Worm (Caenorhabditis elegans) whole organism, L2 larva: ENCODE measurements around the gene srbc-1.

Source experiments
- ZK546.5 ChIP-seq: sonication (generic microtip); optimal IDR thresholded peaks from 2 replicates; lab custom pipeline; 2017; ENCODE audit warnings: missing biosample characterization, missing genetic modification characterization
- aly-2 ChIP-seq: fragments of 150-350 bp; optimal IDR thresholded peaks from 2 replicates; lab custom pipeline; 2014; ENCODE audit warnings: missing biosample characterization, missing genetic modification characterization
- ama-1 ChIP-seq: fragments of 150-350 bp; optimal IDR thresholded peaks from 2 replicates; lab custom pipeline; 2018; ENCODE audit warnings: inconsistent platforms
- ceh-82 ChIP-seq: fragments of 150-350 bp; optimal IDR thresholded peaks from 2 replicates; lab custom pipeline; 2014; ENCODE audit warnings: missing biosample characterization, missing genetic modification characterization
- gmeb-1 ChIP-seq: fragments of 150-350 bp; optimal IDR thresholded peaks from 2 replicates; lab custom pipeline; 2014; ENCODE audit warnings: missing biosample characterization, missing genetic modification characterization
- lsy-2 ChIP-seq, 2 experiments: fragments of 150-350 bp in 1 of 2; sonication (generic microtip) in 1 of 2; optimal IDR thresholded peaks; 2 replicates each; lab custom pipeline; 2014 to 2017; ENCODE audit warnings: missing biosample characterization in 2 of 2, missing genetic modification characterization in 2 of 2
- mdl-1 ChIP-seq, 2 experiments: fragments of 150-350 bp in 1 of 2; sonication (generic microtip) in 1 of 2; optimal IDR thresholded peaks; 2 replicates each; lab custom pipeline; 2017; ENCODE audit warnings: missing biosample characterization in 2 of 2, missing genetic modification characterization in 2 of 2
- nhr-10 ChIP-seq: sonication (generic microtip); optimal IDR thresholded peaks from 2 replicates; lab custom pipeline; 2017; ENCODE audit warnings: missing biosample characterization, missing genetic modification characterization
- nhr-11 ChIP-seq: fragments of 150-350 bp; optimal IDR thresholded peaks from 2 replicates; lab custom pipeline; 2014; ENCODE audit warnings: missing biosample characterization, missing genetic modification characterization
- nhr-21 ChIP-seq: fragments of 150-350 bp; optimal IDR thresholded peaks from 2 replicates; lab custom pipeline; 2014; ENCODE audit warnings: missing biosample characterization, missing genetic modification characterization
- nhr-23 ChIP-seq: fragments of 150-350 bp; optimal IDR thresholded peaks from 2 replicates; lab custom pipeline; 2014; ENCODE audit warnings: missing biosample characterization, missing genetic modification reagents, missing genetic modification characterization
- sem-4 ChIP-seq: fragments of 150-350 bp; optimal IDR thresholded peaks from 2 replicates; lab custom pipeline; 2014; ENCODE audit warnings: missing biosample characterization, missing genetic modification reagents, missing genetic modification characterization
- unc-62 ChIP-seq: fragments of 150-350 bp; optimal IDR thresholded peaks from 2 replicates; lab custom pipeline; 2014; ENCODE audit warnings: missing biosample characterization, missing genetic modification reagents, missing genetic modification characterization
- ztf-4 ChIP-seq: fragments of 150-350 bp; optimal IDR thresholded peaks from 2 replicates; lab custom pipeline; 2014; ENCODE audit warnings: missing biosample characterization, missing genetic modification characterization

DNA sequence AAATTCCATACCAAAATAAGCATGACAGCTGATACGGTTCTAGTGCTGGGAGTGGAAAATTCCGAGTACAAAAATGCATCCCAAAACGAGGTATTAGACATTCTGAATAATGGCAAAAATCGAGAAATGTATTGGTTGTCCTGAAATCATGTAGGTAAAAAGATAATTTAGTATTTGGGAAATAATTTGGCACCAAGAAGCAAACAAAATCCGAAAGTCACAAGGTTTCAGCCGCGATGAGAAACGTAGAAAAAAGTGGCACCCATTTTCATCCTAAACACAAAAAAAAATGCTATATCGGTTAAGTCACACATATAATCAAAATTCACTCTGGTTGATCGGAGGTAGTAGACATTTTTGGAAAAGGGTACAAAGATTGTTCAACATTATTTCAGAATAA is 4.0 kb downstream of the srbc-1 start, which contains the start of gene srx-122:
- no peak for TF ChIP-seq nhr-11
- TF ChIP-seq ama-1 (lab: Kevin White, UChicago): no peak
- no peak for TF ChIP-seq sem-4
- TF ChIP-seq nhr-10 (tag; lab: Kevin White, UChicago): no peak
- TF ChIP-seq nhr-23: no peak
- no peak for TF ChIP-seq ZK546.5
- no peak for TF ChIP-seq unc-62
- no peak for TF ChIP-seq gmeb-1 (tag; lab: Kevin White, UChicago)
- no peak for TF ChIP-seq mdl-1 (tag; optimal IDR thresholded peaks at IDR 0.05; lab: Kevin White, UChicago)
- TF ChIP-seq lsy-2 (tag; optimal IDR thresholded peaks at IDR 0.05; lab: Kevin White, UChicago): no peak
- no peak for TF ChIP-seq aly-2 (tag; lab: Kevin White, UChicago)
- TF ChIP-seq ztf-4 (tag; lab: Kevin White, UChicago): no peak
- no peak for TF ChIP-seq ceh-82 (tag; lab: Kevin White, UChicago)
- TF ChIP-seq nhr-21 (tag; lab: Kevin White, UChicago): no peak
